Worm (Caenorhabditis elegans) whole organism, L1 larva: Measurements from ENCODE around the gene str-217.
A peak's percentile ranks its signal among the peaks of the same experiment; 100 is the strongest.

ENCODE experiments used
- C16A3.4 ChIP-seq: fragments of 150-350 bp; optimal IDR thresholded peaks from 2 replicates; lab custom pipeline; 2014; ENCODE audit warnings: missing biosample characterization, missing genetic modification characterization
- C34B4.2 ChIP-seq: sonication (generic microtip); optimal IDR thresholded peaks from 2 replicates; lab custom pipeline; 2017; ENCODE audit warnings: mild to moderate bottlenecking, missing genetic modification characterization, missing compliant biosample characterization
- F16B12.6 ChIP-seq: fragments of 150-350 bp; optimal IDR thresholded peaks from 2 replicates; lab custom pipeline; 2014; ENCODE audit warnings: missing biosample characterization, missing genetic modification characterization
- alr-1 ChIP-seq: fragments of 200-800 bp; sonication (Bioruptor generic); optimal IDR thresholded peaks from 2 replicates; lab custom pipeline; 2018; ENCODE audit warnings: borderline replicate concordance, mild to moderate bottlenecking, missing genetic modification characterization, missing compliant biosample characterization
- aly-2 ChIP-seq: fragments of 150-350 bp; optimal IDR thresholded peaks from 2 replicates; lab custom pipeline; 2014; ENCODE audit warnings: missing biosample characterization, missing genetic modification characterization
- ama-1 ChIP-seq: fragments of 150-350 bp; optimal IDR thresholded peaks from 2 replicates; lab custom pipeline; 2014
- ceh-8 ChIP-seq: fragments of 200-800 bp; sonication (Bioruptor generic); optimal IDR thresholded peaks from 2 replicates; lab custom pipeline; 2018; ENCODE audit warnings: mild to moderate bottlenecking, missing genetic modification characterization, moderate library complexity, missing compliant biosample characterization
- ces-1 ChIP-seq: fragments of 150-350 bp; optimal IDR thresholded peaks from 2 replicates; lab custom pipeline; 2014; ENCODE audit warnings: missing biosample characterization, missing genetic modification reagents, missing genetic modification characterization
- dpl-1 ChIP-seq, 3 experiments: fragments of 150-350 bp in 2 of 3; sonication (generic microtip) in 1 of 3; optimal IDR thresholded peaks; 2 replicates each; lab custom pipeline; 2014 to 2017; ENCODE audit warnings: missing biosample characterization in 3 of 3, missing genetic modification characterization in 3 of 3, missing genetic modification reagents in 3 of 3
- dsc-1 ChIP-seq: sonication (generic microtip); optimal IDR thresholded peaks from 2 replicates; lab custom pipeline; 2016; ENCODE audit warnings: mild to moderate bottlenecking, missing genetic modification characterization, missing compliant biosample characterization
- efl-1 ChIP-seq, 4 experiments: fragments of 150-350 bp; optimal IDR thresholded peaks in 3 of 4; peaks in 1 of 4; 1 replicate in 1 of 4; 2 replicates in 3 of 4; lab custom pipeline; 2014; ENCODE audit warnings: missing biosample characterization in 2 of 4, missing genetic modification characterization in 2 of 4, missing genetic modification reagents in 2 of 4
- efl-3 ChIP-seq: fragments of 200-800 bp; sonication (Bioruptor generic); optimal IDR thresholded peaks from 2 replicates; lab custom pipeline; 2018; ENCODE audit warnings: mild to moderate bottlenecking, missing genetic modification characterization, missing compliant biosample characterization
- elt-2 ChIP-seq: sonication (generic microtip); optimal IDR thresholded peaks from 2 replicates; lab custom pipeline; 2016; ENCODE audit warnings: missing genetic modification characterization, mild to moderate bottlenecking, inconsistent platforms, missing compliant biosample characterization, missing genetic modification reagents
- elt-3 ChIP-seq, 6 experiments: fragments of 150-350 bp in 1 of 6; sonication (generic microtip); optimal IDR thresholded peaks; 2 replicates each; lab custom pipeline; 2017 to 2018; ENCODE audit warnings: missing biosample characterization in 6 of 6, missing genetic modification characterization in 6 of 6, inconsistent platforms in 1 of 6
- fkh-4 ChIP-seq: sonication (generic microtip); optimal IDR thresholded peaks from 2 replicates; lab custom pipeline; 2016; ENCODE audit warnings: missing compliant biosample characterization, missing genetic modification characterization, borderline replicate concordance
- hlh-17 ChIP-seq: fragments of 200-800 bp; sonication (Bioruptor generic); optimal IDR thresholded peaks from 2 replicates; lab custom pipeline; 2018; ENCODE audit warnings: missing genetic modification characterization, mild to moderate bottlenecking, missing compliant biosample characterization, moderate library complexity, borderline replicate concordance
- hpl-2 ChIP-seq: fragments of 150-350 bp; optimal IDR thresholded peaks from 2 replicates; lab custom pipeline; 2014; ENCODE audit warnings: missing biosample characterization, missing genetic modification reagents, missing genetic modification characterization
- jun-1 ChIP-seq: fragments of 150-350 bp; optimal IDR thresholded peaks from 2 replicates; lab custom pipeline; 2014; ENCODE audit warnings: missing biosample characterization, missing genetic modification reagents, missing genetic modification characterization
- mdl-1 ChIP-seq, 2 experiments: fragments of 150-350 bp; optimal IDR thresholded peaks; 2 replicates each; lab custom pipeline; 2014 to 2017; ENCODE audit warnings: missing biosample characterization in 2 of 2, missing genetic modification characterization in 2 of 2, inconsistent platforms in 1 of 2
- mef-2 ChIP-seq: fragments of 150-350 bp; optimal IDR thresholded peaks from 2 replicates; lab custom pipeline; 2014; ENCODE audit warnings: missing biosample characterization, missing genetic modification characterization
- mep-1 ChIP-seq: fragments of 150-350 bp; optimal IDR thresholded peaks from 2 replicates; lab custom pipeline; 2014; ENCODE audit warnings: missing biosample characterization, missing genetic modification characterization
- nhr-11 ChIP-seq: fragments of 150-350 bp; optimal IDR thresholded peaks from 2 replicates; lab custom pipeline; 2014; ENCODE audit warnings: missing biosample characterization, missing genetic modification characterization
- nhr-47 ChIP-seq: sonication (generic microtip); optimal IDR thresholded peaks from 2 replicates; lab custom pipeline; 2016; ENCODE audit warnings: mild to moderate bottlenecking, missing genetic modification characterization, moderate library complexity, missing compliant biosample characterization
- nhr-76 ChIP-seq: sonication (generic microtip); optimal IDR thresholded peaks from 2 replicates; lab custom pipeline; 2017; ENCODE audit warnings: missing biosample characterization, missing genetic modification characterization
- nhr-77 ChIP-seq: fragments of 150-350 bp; optimal IDR thresholded peaks from 2 replicates; lab custom pipeline; 2014; ENCODE audit warnings: missing biosample characterization, missing genetic modification characterization
- pqm-1 ChIP-seq: sonication (generic microtip); optimal IDR thresholded peaks from 3 replicates; lab custom pipeline; 2017; ENCODE audit warnings: missing biosample characterization, missing genetic modification characterization
- rnt-1 ChIP-seq: sonication (generic microtip); optimal IDR thresholded peaks from 2 replicates; lab custom pipeline; 2016; ENCODE audit warnings: mild to moderate bottlenecking, missing genetic modification characterization, moderate library complexity, missing compliant biosample characterization
- swsn-7 ChIP-seq: sonication (generic microtip); optimal IDR thresholded peaks from 2 replicates; lab custom pipeline; 2016; ENCODE audit warnings: missing genetic modification characterization, missing compliant biosample characterization
- tbx-2 ChIP-seq: sonication (generic microtip); optimal IDR thresholded peaks from 2 replicates; lab custom pipeline; 2016; ENCODE audit warnings: missing genetic modification characterization, missing compliant biosample characterization
- unc-30 ChIP-seq: sonication (generic microtip); optimal IDR thresholded peaks from 2 replicates; lab custom pipeline; 2017; ENCODE audit warnings: missing biosample characterization, missing genetic modification characterization
- unc-62 ChIP-seq: fragments of 150-350 bp; optimal IDR thresholded peaks from 2 replicates; lab custom pipeline; 2014; ENCODE audit warnings: missing biosample characterization, missing genetic modification reagents, missing genetic modification characterization
- xbp-1 ChIP-seq: sonication (generic microtip); optimal IDR thresholded peaks from 2 replicates; lab custom pipeline; 2016; ENCODE audit warnings: missing genetic modification characterization, missing compliant biosample characterization
- zag-1 ChIP-seq: fragments of 150-350 bp; optimal IDR thresholded peaks from 2 replicates; lab custom pipeline; 2014; ENCODE audit warnings: missing biosample characterization, missing genetic modification characterization
- zip-4 ChIP-seq: fragments of 200-800 bp; sonication (Bioruptor generic); optimal IDR thresholded peaks from 2 replicates; lab custom pipeline; 2018; ENCODE audit warnings: mild to moderate bottlenecking, missing genetic modification characterization, moderate library complexity, missing compliant biosample characterization

Gene str-217

DNA sequence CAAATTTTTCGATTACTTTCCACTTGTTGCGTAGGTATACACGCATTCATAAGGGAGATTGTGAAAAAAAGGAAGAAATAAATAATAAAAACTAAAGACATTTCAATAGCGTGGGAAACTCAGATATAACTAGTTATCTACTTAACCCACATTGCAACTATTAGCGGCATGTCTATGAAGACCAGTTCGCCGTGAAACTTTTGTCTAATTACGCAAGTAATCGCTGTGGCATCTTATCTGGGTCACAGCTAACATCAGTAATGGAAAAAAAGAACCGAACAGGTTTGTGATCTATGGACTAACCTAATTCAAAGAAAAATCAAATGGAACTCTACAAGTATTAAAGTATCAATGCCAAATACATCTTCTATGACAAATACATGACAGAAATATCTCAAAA, 13.1 kb upstream of the str-217 start, which contains the start of gene clec-241:
Gene clec-241 (minus strand): TSS at position 101 of the 400 bp plus-strand sequence.
- TF ChIP-seq tbx-2 (tag; lab: Kevin White, UChicago) = no peak

- peak; percentile 69 for TF ChIP-seq elt-2 (tag; lab: Kevin White, UChicago)
- no peak for TF ChIP-seq aly-2
- TF ChIP-seq pqm-1 (tag; lab: Kevin White, UChicago) = no peak
- TF ChIP-seq, all 84 proteins: peak for 1
These were observed 9.4 kb upstream of the str-217 start, which contains the start of the genes clc-12 and clec-240 for ce11 chrV:17009342-17010064. clc-12 (minus strand) TSS chrV:17009388. clec-240 (plus strand) TSS chrV:17010014.

- TF ChIP-seq C16A3.4 (tag; lab: Kevin White, UChicago) (no peak), xbp-1 (tag; lab: Kevin White, UChicago) (no peak), efl-3 (GFP tag; lab: Kevin White, UChicago) (no peak), zag-1 (tag; lab: Kevin White, UChicago) (no peak)
These were observed 8.2 kb upstream of the str-217 start, which contains the start of gene sri-69 for ce11 chrV:17008302-17008701. sri-69 (minus strand) TSS chrV:17008402.

- TF ChIP-seq rnt-1 (tag; lab: Kevin White, UChicago) (no peak), jun-1 (tag; lab: Kevin White, UChicago) (no peak), zag-1 (tag; lab: Kevin White, UChicago) (no peak), hlh-17 (no peak), C34B4.2 (tag; lab: Kevin White, UChicago) (no peak), elt-3 (tag; optimal IDR thresholded peaks at IDR 0.05; lab: Kevin White, UChicago) (no peak), nhr-11 (tag; lab: Kevin White, UChicago) (no peak), unc-62 (GFP tag; lab: Kevin White, UChicago) (no peak), nhr-47 (tag; lab: Kevin White, UChicago) (no peak), ces-1 (GFP tag; lab: Kevin White, UChicago) (no peak), fkh-4 (tag; lab: Kevin White, UChicago) (no peak), ama-1 (lab: Kevin White, UChicago) (no peak), mep-1 (tag; lab: Kevin White, UChicago) (no peak), dsc-1 (tag; lab: Kevin White, UChicago) (no peak), efl-1 (optimal IDR thresholded peaks at IDR 0.05; lab: Kevin White, UChicago) (no peak), efl-1 (GFP tag; optimal IDR thresholded peaks at IDR 0.05 in 1 of 2; lab: Kevin White, UChicago) (no peak), dpl-1 (GFP tag; optimal IDR thresholded peaks at IDR 0.05; lab: Kevin White, UChicago) (no peak), hpl-2 (GFP tag; lab: Kevin White, UChicago) (no peak), zip-4 (GFP tag; lab: Kevin White, UChicago) (no peak), pqm-1 (tag; lab: Kevin White, UChicago) (no peak), nhr-77 (tag; lab: Kevin White, UChicago) (no peak)
These were observed 5.1 kb upstream of the str-217 start, which contains the start of gene srh-131 for ce11 chrV:17005189-17005588. srh-131 (plus strand) TSS chrV:17005489.

ce11 chrV:17001167-17001566, 1.1 kb upstream of the str-217 start, which contains the start of gene sri-9:
sri-9 (plus strand) TSS chrV:17001467.
- no peak for TF ChIP-seq unc-62 (GFP tag; lab: Kevin White, UChicago)
- no peak for TF ChIP-seq mdl-1 (tag; optimal IDR thresholded peaks at IDR 0.05; lab: Kevin White, UChicago)
- no peak for TF ChIP-seq ceh-8 (GFP tag; lab: Kevin White, UChicago)
- TF ChIP-seq mef-2 (tag; lab: Kevin White, UChicago) = no peak
- no peak for TF ChIP-seq unc-30 (tag; lab: Kevin White, UChicago)
- no peak for TF ChIP-seq swsn-7
- no peak for TF ChIP-seq efl-1 (optimal IDR thresholded peaks at IDR 0.05; lab: Kevin White, UChicago)
- TF ChIP-seq efl-1 (GFP tag; optimal IDR thresholded peaks at IDR 0.05 in 1 of 2; lab: Kevin White, UChicago) = no peak
- TF ChIP-seq zip-4 (GFP tag; lab: Kevin White, UChicago) = no peak
- no peak for TF ChIP-seq nhr-76
- no peak for TF ChIP-seq alr-1 (tag; lab: Kevin White, UChicago)
- TF ChIP-seq F16B12.6 (tag; lab: Kevin White, UChicago) = no peak
- no peak for TF ChIP-seq nhr-11 (tag; lab: Kevin White, UChicago)
